Worm (Caenorhabditis elegans): Measurements from ENCODE around the gene fbxa-147.

Gene fbxa-147

ce11 chrV:14686231-14687105 lies 29.8 kb upstream of the fbxa-147 start (continued):
- TF ChIP-seq ztf-4 (tag; optimal IDR thresholded peaks at IDR 0.05) (peak; percentile 18), pag-3 (tag; optimal IDR thresholded peaks at IDR 0.05; ENCODE audit: borderline replicate concordance, insufficient read depth) (no peak), hlh-4 (tag; optimal IDR thresholded peaks at IDR 0.05) (no peak), swsn-7 (tag; optimal IDR thresholded peaks at IDR 0.05) (no peak), mep-1 (tag; optimal IDR thresholded peaks at IDR 0.05) (peak; percentile 26), efl-1 (optimal IDR thresholded peaks at IDR 0.05) (no peak), efl-1 (GFP tag; optimal IDR thresholded peaks at IDR 0.05 in 1 of 2) (peak in 1 of 2 experiments; percentile 11), unc-30 (tag; optimal IDR thresholded peaks at IDR 0.05) (no peak), nhr-76 (tag; optimal IDR thresholded peaks at IDR 0.05) (no peak), egl-27 (tag; optimal IDR thresholded peaks at IDR 0.05) (no peak), C16A3.4 (tag; optimal IDR thresholded peaks at IDR 0.05) (no peak), fos-1 (tag; optimal IDR thresholded peaks at IDR 0.05) (no peak), tbx-2 (tag; optimal IDR thresholded peaks at IDR 0.05) (no peak), hpl-2 (GFP tag; optimal IDR thresholded peaks at IDR 0.05) (no peak), nhr-85 (tag) (peak; percentile 50), elt-2 (tag; optimal IDR thresholded peaks at IDR 0.05) (peak; percentile 3), lin-15B (tag; optimal IDR thresholded peaks at IDR 0.05) (no peak), snu-23 (GFP tag; optimal IDR thresholded peaks at IDR 0.05) (no peak), elt-3 (tag; optimal IDR thresholded peaks at IDR 0.05) (no peak), lir-3 (tag; optimal IDR thresholded peaks at IDR 0.05; ENCODE audit: poor library complexity) (no peak), efl-3 (GFP tag; optimal IDR thresholded peaks at IDR 0.05) (no peak), aha-1 (tag; optimal IDR thresholded peaks at IDR 0.05) (no peak), lin-14 (GFP tag; optimal IDR thresholded peaks at IDR 0.05) (peak; percentile 5), blmp-1 (tag; optimal IDR thresholded peaks at IDR 0.05) (no peak), ceh-8 (GFP tag; optimal IDR thresholded peaks at IDR 0.05) (no peak), lin-35 (GFP tag; optimal IDR thresholded peaks at IDR 0.05) (no peak), dsc-1 (tag; optimal IDR thresholded peaks at IDR 0.05) (no peak), C34B4.2 (tag; optimal IDR thresholded peaks at IDR 0.05) (no peak), unc-62 (GFP tag; optimal IDR thresholded peaks at IDR 0.05) (no peak), mef-2 (tag; optimal IDR thresholded peaks at IDR 0.05) (no peak), C04F5.9 (tag; optimal IDR thresholded peaks at IDR 0.05) (no peak), zag-1 (tag; optimal IDR thresholded peaks at IDR 0.05) (no peak), snpc-4 (tag; optimal IDR thresholded peaks at IDR 0.05) (no peak), alr-1 (tag; optimal IDR thresholded peaks at IDR 0.05; ENCODE audit: borderline replicate concordance) (peak; percentile 100), mab-9 (GFP tag; IDR thresholded peaks at IDR 0.05) (no peak), egl-13 (tag; optimal IDR thresholded peaks at IDR 0.05) (no peak), ceh-63 (GFP tag; optimal IDR thresholded peaks at IDR 0.05) (peak; percentile 50), irx-1 (tag; optimal IDR thresholded peaks at IDR 0.05) (no peak), nhr-19 (GFP tag; conservative IDR thresholded peaks at IDR 0.05) (no peak), skn-1 (tag; optimal IDR thresholded peaks at IDR 0.05) (peak; percentile 20), F16B12.6 (tag; optimal IDR thresholded peaks at IDR 0.05) (no peak), nhr-90 (tag; optimal IDR thresholded peaks at IDR 0.05; ENCODE audit: poor library complexity) (no peak), ceh-90 (tag; optimal IDR thresholded peaks at IDR 0.05) (no peak), ama-1 (optimal IDR thresholded peaks at IDR 0.05) (peak; percentile 85), fkh-10 (GFP tag; optimal IDR thresholded peaks at IDR 0.05) (no peak), ztf-11 (tag; optimal IDR thresholded peaks at IDR 0.05) (peak in 1 of 2 experiments; percentile 18), grh-1 (GFP tag; IDR thresholded peaks at IDR 0.05) (no peak)
